Worm (Caenorhabditis elegans) whole organism, late embryonic: ENCODE measurements around the gene R05F9.11.

Source experiments
- ceh-14 ChIP-seq: sonication (generic microtip); optimal IDR thresholded peaks from 2 replicates; lab custom pipeline; 2016; ENCODE audit warnings: missing genotype, missing genetic modification characterization, missing compliant biosample characterization
- dve-1 ChIP-seq: sonication (generic microtip); optimal IDR thresholded peaks from 2 replicates; lab custom pipeline; 2017; ENCODE audit warnings: antibody characterized with exemption, mild to moderate bottlenecking, missing genetic modification characterization, missing compliant biosample characterization
- fkh-10 ChIP-seq: fragments of 150-350 bp; optimal IDR thresholded peaks from 2 replicates; lab custom pipeline; 2014; ENCODE audit warnings: missing biosample characterization, missing genetic modification reagents, missing genetic modification characterization
- pha-2 ChIP-seq: sonication (generic microtip); optimal IDR thresholded peaks from 2 replicates; lab custom pipeline; 2017; ENCODE audit warnings: mild to moderate bottlenecking, missing genetic modification characterization, missing compliant biosample characterization
- sox-4 ChIP-seq: sonication (generic microtip); optimal IDR thresholded peaks from 2 replicates; lab custom pipeline; 2017; ENCODE audit warnings: mild to moderate bottlenecking, missing genetic modification characterization, inconsistent platforms, missing compliant biosample characterization

DNA sequence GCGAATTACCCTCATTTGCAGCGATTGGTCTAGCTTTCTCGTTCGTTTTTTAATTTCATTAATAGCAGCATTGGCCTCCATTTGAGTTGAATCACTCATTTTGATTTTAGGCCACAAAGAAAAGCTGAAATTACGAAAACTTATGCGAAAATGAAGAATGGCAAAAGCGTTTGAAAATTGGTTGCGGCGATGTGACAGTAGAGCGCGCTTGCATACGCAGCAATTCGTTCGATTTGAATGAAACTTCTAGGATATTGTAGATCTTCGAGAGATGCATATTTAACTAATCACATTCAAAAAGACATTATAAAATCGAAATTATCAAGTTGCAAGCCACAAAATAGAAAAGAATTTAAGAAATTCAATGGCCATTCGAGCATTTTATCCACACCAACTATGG is 45.7 kb upstream of the R05F9.11 start, which contains the start of gene ulp-2:
- TF ChIP-seq sox-4 (tag; lab: Kevin White, UChicago) (no peak), dve-1 (tag; lab: Kevin White, UChicago) (no peak), ceh-14 (no peak), fkh-10 (GFP tag; lab: Kevin White, UChicago) (no peak), pha-2 (no peak)
